Fruit fly (Drosophila melanogaster) whole organism, embryonic: ENCODE data around the gene endos.

Experiments
- CG1024 ChIP-seq: fragments of 200-800 bp; sonication (Bioruptor generic); IDR thresholded peaks from 2 replicates; pipeline ENCODE4 v1.3.6; 2022; ENCODE audit warnings: missing biosample characterization, missing genetic modification characterization
- CG10366 ChIP-seq: fragments of 200-800 bp; sonication (Bioruptor generic); IDR thresholded peaks from 2 replicates; pipeline ENCODE4 v1.3.6; 2022; ENCODE audit warnings: missing biosample characterization, missing genetic modification characterization
- CG10979 ChIP-seq: fragments of 200-800 bp; sonication (Bioruptor generic); optimal IDR thresholded peaks from 2 replicates; lab custom pipeline; 2018; ENCODE audit warnings: missing biosample characterization, mild to moderate bottlenecking, missing genetic modification characterization, moderate library complexity
- CG11456 ChIP-seq: fragments of 200-800 bp; sonication (Bioruptor generic); IDR thresholded peaks from 3 replicates; pipeline ENCODE4 v1.3.6; 2022; ENCODE audit warnings: missing biosample characterization, missing genetic modification characterization
- CG12155 ChIP-seq: fragments of 200-800 bp; sonication (Bioruptor generic); optimal IDR thresholded peaks from 3 replicates; lab custom pipeline; 2016; ENCODE audit warnings: missing biosample characterization, missing genetic modification characterization
- CG12942 ChIP-seq: fragments of 200-800 bp; sonication (Bioruptor generic); optimal IDR thresholded peaks from 3 replicates; lab custom pipeline; 2016; ENCODE audit warnings: missing biosample characterization, missing genetic modification characterization
- CG13894 ChIP-seq: fragments of 200-800 bp; sonication (Bioruptor generic); optimal IDR thresholded peaks from 3 replicates; lab custom pipeline; 2018; ENCODE audit warnings: missing biosample characterization, mild to moderate bottlenecking, missing genetic modification characterization, moderate library complexity
- CG14014 ChIP-seq: fragments of 200-800 bp; sonication (Bioruptor generic); IDR thresholded peaks from 2 replicates; pipeline ENCODE4 v1.3.6; 2022; ENCODE audit warnings: missing biosample characterization, missing genetic modification characterization
- CG14710 ChIP-seq: fragments of 200-800 bp; sonication (Bioruptor generic); optimal IDR thresholded peaks from 3 replicates; lab custom pipeline; 2019; ENCODE audit warnings: missing biosample characterization, mild to moderate bottlenecking, missing genetic modification characterization, moderate library complexity
- CG1602 ChIP-seq: fragments of 200-800 bp; sonication (Bioruptor generic); optimal IDR thresholded peaks from 3 replicates; lab custom pipeline; 2016; ENCODE audit warnings: missing biosample characterization, missing genetic modification characterization
- CG16815 ChIP-seq: fragments of 200-800 bp; sonication (Bioruptor generic); optimal IDR thresholded peaks from 3 replicates; lab custom pipeline; 2017; ENCODE audit warnings: missing biosample characterization, mild to moderate bottlenecking, missing genetic modification characterization
- CG17612 ChIP-seq: fragments of 200-800 bp; sonication (Bioruptor generic); IDR thresholded peaks from 2 replicates; pipeline ENCODE4 v1.3.6; 2022; ENCODE audit warnings: missing biosample characterization, missing genetic modification characterization
- CG32532 ChIP-seq: fragments of 200-800 bp; sonication (Bioruptor generic); IDR thresholded peaks from 2 replicates; pipeline ENCODE4 v1.3.6; 2022; ENCODE audit warnings: missing biosample characterization, missing genetic modification characterization
- CG32767 ChIP-seq: fragments of 200-800 bp; sonication (Bioruptor generic); IDR thresholded peaks from 2 replicates; pipeline ENCODE4 v1.3.6; 2022; ENCODE audit warnings: missing biosample characterization, missing genetic modification characterization
- CG34376 ChIP-seq: fragments of 200-800 bp; sonication (Bioruptor generic); optimal IDR thresholded peaks from 2 replicates; lab custom pipeline; 2018; ENCODE audit warnings: missing biosample characterization, mild to moderate bottlenecking, missing genetic modification characterization
- CG34422 ChIP-seq: fragments of 200-800 bp; sonication (Bioruptor generic); IDR thresholded peaks from 3 replicates; pipeline ENCODE4 v1.3.6; 2022; ENCODE audit warnings: missing biosample characterization, missing genetic modification characterization
- CG42726 ChIP-seq: fragments of 200-800 bp; sonication (Bioruptor generic); IDR thresholded peaks from 2 replicates; pipeline ENCODE4 v1.3.6; 2022; ENCODE audit warnings: missing biosample characterization, missing genetic modification characterization; ENCODE audit not compliant: partially characterized antibody
- CG4707 ChIP-seq: fragments of 200-800 bp; sonication (Bioruptor generic); optimal IDR thresholded peaks from 2 replicates; lab custom pipeline; 2018; ENCODE audit warnings: missing biosample characterization, mild to moderate bottlenecking, missing genetic modification characterization, moderate library complexity
- CG6175 ChIP-seq: fragments of 200-800 bp; sonication (Bioruptor generic); IDR thresholded peaks from 3 replicates; pipeline ENCODE4 v1.3.6; 2022; ENCODE audit warnings: missing biosample characterization, missing genetic modification characterization
- CG6683 ChIP-seq: fragments of 200-800 bp; sonication (Bioruptor generic); optimal IDR thresholded peaks from 2 replicates; lab custom pipeline; 2017; ENCODE audit warnings: missing biosample characterization, mild to moderate bottlenecking, missing genetic modification characterization, missing genetic modification reagents
- CG6689 ChIP-seq: fragments of 200-800 bp; sonication (Bioruptor generic); IDR thresholded peaks from 2 replicates; pipeline ENCODE4 v1.3.6; 2022; ENCODE audit warnings: missing biosample characterization, missing genetic modification characterization
- CG7786 ChIP-seq: fragments of 200-800 bp; sonication (Bioruptor generic); optimal IDR thresholded peaks from 2 replicates; lab custom pipeline; 2016; ENCODE audit warnings: missing biosample characterization, missing genetic modification characterization
- CG8944 ChIP-seq: fragments of 200-800 bp; sonication (Bioruptor generic); optimal IDR thresholded peaks from 3 replicates; lab custom pipeline; 2016; ENCODE audit warnings: missing biosample characterization, missing genetic modification characterization
- CG9215 ChIP-seq: fragments of 200-800 bp; sonication (Bioruptor generic); IDR thresholded peaks from 2 replicates; pipeline ENCODE4 v1.3.6; 2022; ENCODE audit warnings: missing biosample characterization, missing genetic modification characterization
- CG9437 ChIP-seq: fragments of 200-800 bp; sonication (Bioruptor generic); optimal IDR thresholded peaks from 2 replicates; lab custom pipeline; 2018; ENCODE audit warnings: missing biosample characterization, mild to moderate bottlenecking, missing genetic modification characterization
- CG9932 ChIP-seq: fragments of 200-800 bp; sonication (Bioruptor generic); IDR thresholded peaks from 2 replicates; pipeline ENCODE4 v1.3.6; 2022; ENCODE audit warnings: missing biosample characterization, missing genetic modification characterization
- H15 ChIP-seq: fragments of 200-800 bp; sonication (Bioruptor generic); IDR thresholded peaks from 3 replicates; pipeline ENCODE4 v1.3.6; 2022; ENCODE audit warnings: missing biosample characterization, missing genetic modification characterization
- Hand ChIP-seq: fragments of 200-800 bp; sonication (Bioruptor generic); optimal IDR thresholded peaks from 2 replicates; lab custom pipeline; 2017; ENCODE audit warnings: mild to moderate bottlenecking, missing biosample characterization, missing genetic modification reagents, missing genetic modification characterization
- Kr ChIP-seq: fragments of 200-800 bp; sonication (Bioruptor generic); optimal IDR thresholded peaks from 2 replicates; lab custom pipeline; 2017; ENCODE audit warnings: missing biosample characterization, mild to moderate bottlenecking, missing genetic modification characterization
- Nf-YC ChIP-seq: fragments of 200-800 bp; optimal IDR thresholded peaks from 3 replicates; lab custom pipeline; 2019; ENCODE audit warnings: missing biosample characterization, mild to moderate bottlenecking, missing genetic modification characterization, moderate library complexity
- Opbp ChIP-seq: fragments of 200-800 bp; sonication (Bioruptor generic); IDR thresholded peaks from 3 replicates; pipeline ENCODE4 v1.3.6; 2022; ENCODE audit warnings: missing biosample characterization, missing genetic modification characterization; ENCODE audit not compliant: partially characterized antibody
- Pdp1 ChIP-seq, 2 experiments: fragments of 200-800 bp; sonication (Bioruptor generic); optimal IDR thresholded peaks; 3 replicates each; lab custom pipeline; 2016; ENCODE audit warnings: missing biosample characterization in 2 of 2, missing genetic modification characterization in 2 of 2, mild to moderate bottlenecking in 1 of 2, moderate library complexity in 1 of 2
- az2 ChIP-seq: fragments of 200-800 bp; sonication (Bioruptor generic); optimal IDR thresholded peaks from 3 replicates; lab custom pipeline; 2016; ENCODE audit warnings: missing biosample characterization, missing genetic modification characterization
- br ChIP-seq: fragments of >200 bp; optimal IDR thresholded peaks from 2 replicates; lab custom pipeline; 2017
- cg ChIP-seq: fragments of 200-800 bp; sonication (Bioruptor generic); optimal IDR thresholded peaks from 3 replicates; lab custom pipeline; 2019; ENCODE audit warnings: missing biosample characterization, mild to moderate bottlenecking, missing genetic modification characterization, moderate library complexity
- crp ChIP-seq, 2 experiments: fragments of 200-800 bp; sonication (Bioruptor generic); optimal IDR thresholded peaks; 2 replicates in 1 of 2; 3 replicates in 1 of 2; lab custom pipeline; 2017; ENCODE audit warnings: missing biosample characterization in 2 of 2, missing genetic modification characterization in 2 of 2, mild to moderate bottlenecking in 1 of 2, moderate library complexity in 1 of 2
- ewg ChIP-seq: fragments of 200-800 bp; sonication (Bioruptor generic); optimal IDR thresholded peaks from 3 replicates; lab custom pipeline; 2017; ENCODE audit warnings: mild to moderate bottlenecking, missing biosample characterization, missing genetic modification reagents, missing genetic modification characterization
- fru ChIP-seq: fragments of >200 bp; optimal IDR thresholded peaks from 2 replicates; lab custom pipeline; 2017
- gem ChIP-seq: fragments of 200-800 bp; sonication (Bioruptor generic); optimal IDR thresholded peaks from 2 replicates; lab custom pipeline; 2019; ENCODE audit warnings: missing biosample characterization, mild to moderate bottlenecking, missing genetic modification characterization, moderate library complexity
- grau ChIP-seq: fragments of 200-800 bp; optimal IDR thresholded peaks from 3 replicates; lab custom pipeline; 2019; ENCODE audit warnings: missing biosample characterization, mild to moderate bottlenecking, missing genetic modification characterization, moderate library complexity
- h ChIP-seq: fragments of >200 bp; optimal IDR thresholded peaks from 2 replicates; lab custom pipeline; 2017
- hbn ChIP-seq: fragments of 200-800 bp; sonication (Bioruptor generic); IDR thresholded peaks from 2 replicates; pipeline ENCODE4 v1.3.6; 2022; ENCODE audit warnings: missing biosample characterization, missing genetic modification characterization; ENCODE audit not compliant: partially characterized antibody
- hkb ChIP-seq, 2 experiments: fragments of 200-800 bp in 1 of 2; fragments of >200 bp in 1 of 2; sonication (Bioruptor generic) in 1 of 2; IDR thresholded peaks in 1 of 2; optimal IDR thresholded peaks in 1 of 2; 2 replicates each; pipeline versions ENCODE4 v1.3.6 to Lab custom; 2017 to 2022; ENCODE audit warnings: missing biosample characterization in 1 of 2, missing genetic modification characterization in 1 of 2
- repo ChIP-seq: fragments of 200-800 bp; sonication (Bioruptor generic); optimal IDR thresholded peaks from 2 replicates; lab custom pipeline; 2016; ENCODE audit warnings: missing biosample characterization, missing genetic modification characterization
- sd ChIP-seq: fragments of 200-800 bp; sonication (Bioruptor generic); optimal IDR thresholded peaks from 3 replicates; lab custom pipeline; 2018; ENCODE audit warnings: missing biosample characterization, mild to moderate bottlenecking, missing genetic modification characterization, moderate library complexity
- tgo ChIP-seq: fragments of 200-800 bp; sonication (Bioruptor generic); IDR thresholded peaks from 3 replicates; pipeline ENCODE4 v1.3.6; 2022; ENCODE audit warnings: missing biosample characterization, missing genetic modification characterization
- tna ChIP-seq: fragments of 200-800 bp; sonication (Bioruptor generic); IDR thresholded peaks from 2 replicates; pipeline ENCODE4 v1.3.6; 2022; ENCODE audit warnings: missing biosample characterization, missing genetic modification characterization; ENCODE audit not compliant: partially characterized antibody
- unc-4 ChIP-seq: fragments of 200-800 bp; sonication (Bioruptor generic); IDR thresholded peaks from 2 replicates; pipeline ENCODE4 v1.3.6; 2022; ENCODE audit warnings: missing biosample characterization, missing genetic modification characterization; ENCODE audit not compliant: partially characterized antibody
- vvl ChIP-seq: fragments of 200-800 bp; sonication (Bioruptor generic); IDR thresholded peaks from 2 replicates; pipeline ENCODE4 v1.3.6; 2022; ENCODE audit warnings: missing biosample characterization, missing genetic modification characterization
- zen2 ChIP-seq: fragments of 200-800 bp; sonication (Bioruptor generic); IDR thresholded peaks from 3 replicates; pipeline ENCODE4 v1.3.6; 2022; ENCODE audit warnings: missing biosample characterization, missing genetic modification characterization; ENCODE audit not compliant: partially characterized antibody

endos gene

DNA sequence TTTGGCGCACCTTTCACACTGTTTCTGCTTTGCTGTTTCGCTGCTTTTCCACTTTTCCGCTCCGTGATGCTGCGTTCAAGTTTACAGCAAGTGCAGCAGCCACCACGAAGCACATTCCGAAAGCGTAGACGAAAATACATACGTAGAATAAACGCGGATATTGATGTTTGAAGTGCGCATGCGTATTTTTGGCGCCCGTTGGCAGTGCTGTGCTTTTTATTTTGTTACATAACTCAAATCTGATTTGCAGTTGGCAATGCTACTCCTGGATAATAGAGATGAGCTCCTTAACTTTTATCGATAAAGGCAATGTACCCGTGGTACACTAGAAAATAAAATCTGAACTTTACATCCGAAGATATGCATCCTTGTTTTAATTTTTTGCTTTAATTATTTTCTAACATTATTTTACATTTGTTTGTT lies 24.8 kb downstream of the endos start (continued):
- no peak for TF ChIP-seq CG13894
- no peak for TF ChIP-seq CG4707 (GFP tag; lab: Kevin White, UChicago)
- TF ChIP-seq CG1602 (GFP tag; lab: Kevin White, UChicago): no peak
- TF ChIP-seq fru: no peak
- no peak for TF ChIP-seq br (lab: Kevin White, UChicago)
- no peak for TF ChIP-seq grau
- TF ChIP-seq repo (GFP tag; lab: Kevin White, UChicago): no peak
- TF ChIP-seq CG8944 (GFP tag; lab: Kevin White, UChicago): peak; percentile 14
- peak; percentile 7 for TF ChIP-seq CG34376
- no peak for TF ChIP-seq CG9437 (GFP tag; lab: Kevin White, UChicago)
- 0 out of 2 replicates have a peak, but pooled peaks have one; percentile 6 for TF ChIP-seq CG32767 (GFP tag; lab: Robert Waterston, UW)
- no peak for TF ChIP-seq CG32532
- peak; percentile 61 for TF ChIP-seq cg (GFP tag; lab: Kevin White, UChicago)
- peak; percentile 95 for TF ChIP-seq CG9215 (GFP tag; lab: Robert Waterston, UW)
- TF ChIP-seq az2: no peak
- TF ChIP-seq Nf-YC (tag; lab: Kevin White, UChicago): no peak
- peak; percentile 25; the same call in 1 of the 2 replicates for TF ChIP-seq unc-4 (GFP tag; lab: Robert Waterston, UW)
- TF ChIP-seq CG14014 (GFP tag; lab: Robert Waterston, UW): no peak
- no peak for TF ChIP-seq CG6683 (GFP tag; lab: Kevin White, UChicago)
- no peak for TF ChIP-seq CG11456 (GFP tag; lab: Robert Waterston, UW)
- peak; percentile 7; the same call in 1 of the 2 replicates for TF ChIP-seq vvl
- no peak for TF ChIP-seq Hand (GFP tag; lab: Kevin White, UChicago)
- TF ChIP-seq CG6175 (GFP tag; lab: Robert Waterston, UW): no peak
- TF ChIP-seq CG10366 (GFP tag; lab: Robert Waterston, UW): peak; percentile 17; the same call in 1 of the 2 replicates
- peak in 1 of 2 experiments; percentile 100 for TF ChIP-seq Pdp1 (GFP tag; optimal IDR thresholded peaks at IDR 0.05; lab: Kevin White, UChicago)
- no peak for TF ChIP-seq CG6689 (GFP tag; lab: Robert Waterston, UW)
- TF ChIP-seq CG1024 (GFP tag; lab: Robert Waterston, UW): no peak
- peak; percentile 19; the same call in 1 of the 3 replicates for TF ChIP-seq Opbp (GFP tag; lab: Robert Waterston, UW)
- TF ChIP-seq Kr: no peak
- no peak for TF ChIP-seq sd
- no peak for TF ChIP-seq CG16815
- TF ChIP-seq hbn: no peak
- 0 out of 3 replicates have a peak, but pooled peaks have one; percentile 18 for TF ChIP-seq tgo (GFP tag; lab: Robert Waterston, UW)
- no peak for TF ChIP-seq CG42726 (GFP tag; lab: Robert Waterston, UW)
- TF ChIP-seq CG34422 (GFP tag; lab: Robert Waterston, UW): 0 out of 3 replicates have a peak, but pooled peaks have one; percentile 45
- no peak for TF ChIP-seq CG9932 (GFP tag; lab: Robert Waterston, UW)
- TF ChIP-seq hkb (optimal IDR thresholded peaks at IDR 0.05; lab: Kevin White, UChicago): no peak
- TF ChIP-seq hkb (GFP tag; IDR thresholded peaks at IDR 0.05; lab: Robert Waterston, UW): no peak
- TF ChIP-seq CG17612 (GFP tag; lab: Robert Waterston, UW): no peak
- TF ChIP-seq CG10979: no peak
- TF ChIP-seq H15 (GFP tag; lab: Robert Waterston, UW): no peak
- TF ChIP-seq ewg (GFP tag; lab: Kevin White, UChicago): peak; percentile 94
- TF ChIP-seq h (lab: Kevin White, UChicago): no peak
- TF ChIP-seq gem (tag; lab: Kevin White, UChicago): no peak
- TF ChIP-seq zen2 (GFP tag; lab: Robert Waterston, UW): no peak
- no peak for TF ChIP-seq CG12155 (GFP tag; lab: Kevin White, UChicago)
- TF ChIP-seq crp (GFP tag; optimal IDR thresholded peaks at IDR 0.05; lab: Kevin White, UChicago): no peak
- TF ChIP-seq CG7786 (GFP tag; lab: Kevin White, UChicago): no peak
- no peak for TF ChIP-seq CG12942 (GFP tag; lab: Kevin White, UChicago)
- TF ChIP-seq CG14710 (tag; lab: Kevin White, UChicago): peak; percentile 7
- TF ChIP-seq tna (GFP tag; lab: Robert Waterston, UW): 0 out of 2 replicates have a peak, but pooled peaks have one; percentile 21
